Worm (Caenorhabditis elegans) whole organism, L1 larva: ENCODE measurements around the gene vps-29.
A peak's percentile ranks its signal among the peaks of the same experiment; 100 is the strongest.

Experiments used
- C34B4.2 ChIP-seq: sonication (generic microtip); optimal IDR thresholded peaks from 2 replicates; lab custom pipeline; 2017; ENCODE audit warnings: mild to moderate bottlenecking, missing genetic modification characterization, missing compliant biosample characterization
- aha-1 ChIP-seq: fragments of 150-350 bp; optimal IDR thresholded peaks from 2 replicates; lab custom pipeline; 2014; ENCODE audit warnings: missing biosample characterization, missing genetic modification characterization
- alr-1 ChIP-seq: fragments of 200-800 bp; sonication (Bioruptor generic); optimal IDR thresholded peaks from 2 replicates; lab custom pipeline; 2018; ENCODE audit warnings: borderline replicate concordance, mild to moderate bottlenecking, missing genetic modification characterization, missing compliant biosample characterization
- blmp-1 ChIP-seq: fragments of 150-350 bp; optimal IDR thresholded peaks from 2 replicates; lab custom pipeline; 2014; ENCODE audit warnings: missing biosample characterization, missing genetic modification characterization
- ceh-82 ChIP-seq, 3 experiments: fragments of 150-350 bp in 1 of 3; sonication (generic microtip) in 2 of 3; optimal IDR thresholded peaks; 2 replicates each; lab custom pipeline; 2014 to 2017; ENCODE audit warnings: missing biosample characterization in 3 of 3, missing genetic modification characterization in 3 of 3
- ceh-88 ChIP-seq: fragments of 200-800 bp; sonication (Bioruptor generic); IDR thresholded peaks from 2 replicates; pipeline ENCODE4 v1.3.6; 2022; ENCODE audit warnings: missing genetic modification characterization, missing compliant biosample characterization
- ceh-90 ChIP-seq: sonication (generic microtip); optimal IDR thresholded peaks from 2 replicates; lab custom pipeline; 2016; ENCODE audit warnings: missing genetic modification characterization, missing compliant biosample characterization
- dpl-1 ChIP-seq, 3 experiments: fragments of 150-350 bp in 2 of 3; sonication (generic microtip) in 1 of 3; optimal IDR thresholded peaks; 2 replicates each; lab custom pipeline; 2014 to 2017; ENCODE audit warnings: missing biosample characterization in 3 of 3, missing genetic modification characterization in 3 of 3, missing genetic modification reagents in 3 of 3
- dsc-1 ChIP-seq: sonication (generic microtip); optimal IDR thresholded peaks from 2 replicates; lab custom pipeline; 2016; ENCODE audit warnings: mild to moderate bottlenecking, missing genetic modification characterization, missing compliant biosample characterization
- efl-1 ChIP-seq, 4 experiments: fragments of 150-350 bp; optimal IDR thresholded peaks in 3 of 4; peaks in 1 of 4; 1 replicate in 1 of 4; 2 replicates in 3 of 4; lab custom pipeline; 2014; ENCODE audit warnings: missing biosample characterization in 2 of 4, missing genetic modification characterization in 2 of 4, missing genetic modification reagents in 2 of 4
- efl-3 ChIP-seq: fragments of 200-800 bp; sonication (Bioruptor generic); optimal IDR thresholded peaks from 2 replicates; lab custom pipeline; 2018; ENCODE audit warnings: mild to moderate bottlenecking, missing genetic modification characterization, missing compliant biosample characterization
- egl-13 ChIP-seq: sonication (generic microtip); optimal IDR thresholded peaks from 2 replicates; lab custom pipeline; 2016; ENCODE audit warnings: missing genotype, missing genetic modification reagents, missing genetic modification characterization, missing compliant biosample characterization
- egl-27 ChIP-seq, 2 experiments: fragments of 150-350 bp in 1 of 2; sonication (generic microtip); optimal IDR thresholded peaks; 3 replicates each; lab custom pipeline; 2017 to 2018; ENCODE audit warnings: missing biosample characterization in 2 of 2, missing genetic modification characterization in 2 of 2, missing genetic modification reagents in 2 of 2
- elt-2 ChIP-seq: sonication (generic microtip); optimal IDR thresholded peaks from 2 replicates; lab custom pipeline; 2016; ENCODE audit warnings: missing genetic modification characterization, mild to moderate bottlenecking, inconsistent platforms, missing compliant biosample characterization, missing genetic modification reagents
- ets-5 ChIP-seq: fragments of 200-800 bp; sonication (Bioruptor generic); IDR thresholded peaks from 2 replicates; pipeline ENCODE4 v1.3.6; 2022; ENCODE audit warnings: missing genetic modification characterization, missing compliant biosample characterization
- fkh-8 ChIP-seq: sonication (generic microtip); optimal IDR thresholded peaks from 2 replicates; lab custom pipeline; 2016; ENCODE audit warnings: mild to moderate bottlenecking, missing genetic modification characterization, missing compliant biosample characterization
- fos-1 ChIP-seq: fragments of 150-350 bp; optimal IDR thresholded peaks from 2 replicates; lab custom pipeline; 2014; ENCODE audit warnings: missing biosample characterization, missing genetic modification characterization
- hlh-4 ChIP-seq: sonication (generic microtip); optimal IDR thresholded peaks from 2 replicates; lab custom pipeline; 2016; ENCODE audit warnings: mild to moderate bottlenecking, missing genetic modification characterization, missing compliant biosample characterization
- hpl-2 ChIP-seq: fragments of 150-350 bp; optimal IDR thresholded peaks from 2 replicates; lab custom pipeline; 2014; ENCODE audit warnings: missing biosample characterization, missing genetic modification reagents, missing genetic modification characterization
- isw-1 ChIP-seq: fragments of 200-800 bp; sonication (Bioruptor generic); IDR thresholded peaks from 2 replicates; pipeline ENCODE4 v1.3.6; 2022; ENCODE audit warnings: missing genetic modification characterization, missing compliant biosample characterization
- lin-14 ChIP-seq: fragments of 200-800 bp; sonication (Bioruptor generic); optimal IDR thresholded peaks from 2 replicates; lab custom pipeline; 2018; ENCODE audit warnings: mild to moderate bottlenecking, missing genetic modification characterization, moderate library complexity, missing compliant biosample characterization
- lin-15B ChIP-seq: fragments of 150-350 bp; sonication (generic microtip); optimal IDR thresholded peaks from 3 replicates; lab custom pipeline; 2014; ENCODE audit warnings: missing biosample characterization, missing genetic modification characterization
- lin-39 ChIP-seq: fragments of 150-350 bp; optimal IDR thresholded peaks from 2 replicates; lab custom pipeline; 2014; ENCODE audit warnings: missing biosample characterization, missing genetic modification reagents, missing genetic modification characterization
- lir-3 ChIP-seq: sonication (generic microtip); optimal IDR thresholded peaks from 2 replicates; lab custom pipeline; 2016; ENCODE audit warnings: mild to moderate bottlenecking, missing genetic modification characterization, moderate library complexity, missing compliant biosample characterization; ENCODE audit not compliant: poor library complexity
- lsy-2 ChIP-seq, 2 experiments: fragments of 150-350 bp; optimal IDR thresholded peaks; 2 replicates each; lab custom pipeline; 2014; ENCODE audit warnings: missing biosample characterization in 2 of 2, missing genetic modification characterization in 2 of 2
- mab-9 ChIP-seq: fragments of 200-800 bp; sonication (Bioruptor generic); IDR thresholded peaks from 2 replicates; pipeline ENCODE4 v1.3.6; 2022; ENCODE audit warnings: missing genetic modification reagents, missing genetic modification characterization, missing compliant biosample characterization
- mdl-1 ChIP-seq, 2 experiments: fragments of 150-350 bp; optimal IDR thresholded peaks; 2 replicates each; lab custom pipeline; 2014 to 2017; ENCODE audit warnings: missing biosample characterization in 2 of 2, missing genetic modification characterization in 2 of 2, inconsistent platforms in 1 of 2
- mef-2 ChIP-seq: fragments of 150-350 bp; optimal IDR thresholded peaks from 2 replicates; lab custom pipeline; 2014; ENCODE audit warnings: missing biosample characterization, missing genetic modification characterization
- mep-1 ChIP-seq: fragments of 150-350 bp; optimal IDR thresholded peaks from 2 replicates; lab custom pipeline; 2014; ENCODE audit warnings: missing biosample characterization, missing genetic modification characterization
- nhr-11 ChIP-seq: fragments of 150-350 bp; optimal IDR thresholded peaks from 2 replicates; lab custom pipeline; 2014; ENCODE audit warnings: missing biosample characterization, missing genetic modification characterization
- nhr-12 ChIP-seq: sonication (generic microtip); optimal IDR thresholded peaks from 2 replicates; lab custom pipeline; 2017; ENCODE audit warnings: missing biosample characterization, missing genetic modification characterization
- nhr-237 ChIP-seq: fragments of 150-350 bp; optimal IDR thresholded peaks from 2 replicates; lab custom pipeline; 2014; ENCODE audit warnings: missing biosample characterization, missing genetic modification characterization
- nhr-47 ChIP-seq: sonication (generic microtip); optimal IDR thresholded peaks from 2 replicates; lab custom pipeline; 2016; ENCODE audit warnings: mild to moderate bottlenecking, missing genetic modification characterization, moderate library complexity, missing compliant biosample characterization
- nhr-84 ChIP-seq: sonication (generic microtip); optimal IDR thresholded peaks from 2 replicates; lab custom pipeline; 2017; ENCODE audit warnings: missing biosample characterization, missing genetic modification characterization
- nhr-90 ChIP-seq: sonication (generic microtip); optimal IDR thresholded peaks from 2 replicates; lab custom pipeline; 2016; ENCODE audit warnings: mild to moderate bottlenecking, missing genetic modification characterization, missing compliant biosample characterization; ENCODE audit not compliant: poor library complexity
- pqm-1 ChIP-seq: sonication (generic microtip); optimal IDR thresholded peaks from 3 replicates; lab custom pipeline; 2017; ENCODE audit warnings: missing biosample characterization, missing genetic modification characterization
- snpc-4 ChIP-seq: fragments of 150-350 bp; optimal IDR thresholded peaks from 2 replicates; lab custom pipeline; 2014; ENCODE audit warnings: missing biosample characterization, missing genetic modification characterization
- snu-23 ChIP-seq: sonication (generic microtip); optimal IDR thresholded peaks from 2 replicates; lab custom pipeline; 2016; ENCODE audit warnings: missing genetic modification characterization, missing compliant biosample characterization
- sptf-1 ChIP-seq: fragments of 150-350 bp; optimal IDR thresholded peaks from 2 replicates; lab custom pipeline; 2014; ENCODE audit warnings: missing biosample characterization, missing genetic modification characterization
- swsn-7 ChIP-seq: sonication (generic microtip); optimal IDR thresholded peaks from 2 replicates; lab custom pipeline; 2016; ENCODE audit warnings: missing genetic modification characterization, missing compliant biosample characterization
- tbx-2 ChIP-seq: sonication (generic microtip); optimal IDR thresholded peaks from 2 replicates; lab custom pipeline; 2016; ENCODE audit warnings: missing genetic modification characterization, missing compliant biosample characterization
- unc-130 ChIP-seq: fragments of 150-350 bp; optimal IDR thresholded peaks from 2 replicates; lab custom pipeline; 2017; ENCODE audit warnings: missing biosample characterization, missing genetic modification characterization, inconsistent platforms
- unc-86 ChIP-seq: sonication (generic microtip); optimal IDR thresholded peaks from 2 replicates; lab custom pipeline; 2016; ENCODE audit warnings: missing genetic modification characterization, missing compliant biosample characterization
- unc-98 ChIP-seq: fragments of 200-800 bp; sonication (Bioruptor generic); IDR thresholded peaks from 2 replicates; pipeline ENCODE4 v1.3.6; 2022; ENCODE audit warnings: missing genetic modification characterization, missing compliant biosample characterization
- zag-1 ChIP-seq: fragments of 150-350 bp; optimal IDR thresholded peaks from 2 replicates; lab custom pipeline; 2014; ENCODE audit warnings: missing biosample characterization, missing genetic modification characterization
- zip-4 ChIP-seq: fragments of 200-800 bp; sonication (Bioruptor generic); optimal IDR thresholded peaks from 2 replicates; lab custom pipeline; 2018; ENCODE audit warnings: mild to moderate bottlenecking, missing genetic modification characterization, moderate library complexity, missing compliant biosample characterization
- ztf-11 ChIP-seq, 2 experiments: sonication (generic microtip); optimal IDR thresholded peaks; 2 replicates each; lab custom pipeline; 2016 to 2017; ENCODE audit warnings: missing genetic modification characterization in 2 of 2, missing biosample characterization in 1 of 2, missing compliant biosample characterization in 1 of 2

The vps-29 gene

DNA sequence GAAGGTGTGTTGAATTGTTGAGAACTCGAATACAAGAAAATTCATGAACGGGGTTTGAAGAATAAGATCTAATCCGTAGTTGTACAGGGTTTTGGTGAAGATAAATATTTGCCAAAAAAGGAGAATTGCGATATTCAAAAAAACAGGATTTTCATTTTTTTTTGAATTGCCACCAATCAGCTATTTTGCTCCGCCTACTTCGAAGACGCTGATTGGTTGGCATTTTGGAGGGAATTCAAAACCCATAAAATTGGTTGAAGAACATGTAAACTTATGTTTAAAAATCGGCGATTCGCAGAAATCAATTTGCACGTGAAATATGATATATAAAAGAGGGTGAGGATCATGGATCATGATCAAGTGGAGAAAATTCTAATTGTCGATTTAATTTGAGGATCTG is 36.8 kb downstream of the vps-29 start:
- TF ChIP-seq ztf-11 (tag; optimal IDR thresholded peaks at IDR 0.05; lab: Kevin White, UChicago) (no peak), efl-1 (optimal IDR thresholded peaks at IDR 0.05; lab: Kevin White, UChicago) (no peak), efl-1 (GFP tag; optimal IDR thresholded peaks at IDR 0.05 in 1 of 2; lab: Kevin White, UChicago) (peak in 1 of 2 experiments; percentile 4), dpl-1 (GFP tag; optimal IDR thresholded peaks at IDR 0.05; lab: Kevin White, UChicago) (peak in 1 of 3 experiments; percentile 8), lir-3 (tag; lab: Kevin White, UChicago) (no peak)

DNA sequence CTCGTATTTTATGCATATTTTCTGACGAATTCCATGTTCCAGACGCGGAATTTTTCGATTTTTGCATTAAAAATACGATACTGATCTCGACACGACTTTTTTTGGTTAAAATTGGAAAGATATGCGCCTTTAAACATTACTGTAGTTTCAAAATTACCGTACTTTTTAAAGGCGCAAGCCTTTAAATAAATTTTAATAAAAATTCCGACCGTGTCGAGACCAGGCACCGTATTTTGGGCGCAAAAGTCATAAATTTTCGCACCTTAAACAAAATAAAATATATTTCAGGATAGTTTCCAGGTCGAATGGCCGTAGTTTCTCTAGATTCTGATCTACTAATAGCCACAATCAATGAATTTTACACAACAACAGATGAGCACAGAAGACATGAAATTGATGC is 43.6 kb downstream of the vps-29 start, which contains the start of gene T16G12.6:
Gene T16G12.6 (plus strand): TSS at position 301 of the 400 bp plus-strand sequence.
- TF ChIP-seq lin-39 (tag; lab: Kevin White, UChicago) (no peak), hpl-2 (GFP tag; lab: Kevin White, UChicago) (no peak), swsn-7 (tag; lab: Kevin White, UChicago) (no peak), blmp-1 (no peak), zag-1 (tag; lab: Kevin White, UChicago) (no peak), lsy-2 (tag; optimal IDR thresholded peaks at IDR 0.05; lab: Kevin White, UChicago) (no peak)

DNA sequence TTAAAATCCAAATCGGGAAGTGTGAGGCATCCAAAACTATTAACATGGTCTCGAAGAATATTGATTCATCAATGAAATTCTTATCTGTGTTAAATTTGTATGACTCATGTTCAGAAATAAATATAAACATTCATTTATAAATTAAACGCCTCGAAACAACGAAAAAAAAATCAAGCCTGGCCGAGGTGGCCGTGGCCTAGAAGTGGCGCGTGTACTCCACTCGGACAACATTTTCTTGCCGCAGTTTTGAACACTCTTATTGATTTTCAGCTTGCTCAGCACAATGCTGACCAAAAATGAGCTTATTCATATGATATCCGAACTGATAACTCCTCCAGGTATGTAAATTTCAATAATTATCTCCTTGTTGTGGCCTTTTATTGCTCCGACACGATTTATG is 48.7 kb downstream of the vps-29 start, which contains the start of gene ekl-6:
Gene ekl-6 (plus strand): TSS at position 265 of the 400 bp plus-strand sequence.
- TF ChIP-seq ceh-90 (tag; lab: Kevin White, UChicago) = peak; percentile 90
- no peak for TF ChIP-seq aha-1
- no peak for TF ChIP-seq lin-14
- TF ChIP-seq mep-1 (tag; lab: Kevin White, UChicago) = peak; percentile 47
- no peak for TF ChIP-seq snu-23 (GFP tag; lab: Kevin White, UChicago)
- peak; percentile 60 for TF ChIP-seq unc-86
- TF ChIP-seq dsc-1 (tag; lab: Kevin White, UChicago) = peak; percentile 79
- TF ChIP-seq lin-39 (tag; lab: Kevin White, UChicago) = no peak
- TF ChIP-seq efl-3 = no peak
- no peak for TF ChIP-seq hpl-2 (GFP tag; lab: Kevin White, UChicago)
- no peak for TF ChIP-seq lin-15B (tag; lab: Kevin White, UChicago)
- no peak for TF ChIP-seq C34B4.2 (tag; lab: Kevin White, UChicago)
- no peak for TF ChIP-seq nhr-12
- TF ChIP-seq lir-3 (tag; lab: Kevin White, UChicago) = peak; percentile 92
- no peak for TF ChIP-seq fos-1 (tag; lab: Kevin White, UChicago)
- TF ChIP-seq fkh-8 = peak; percentile 40
- no peak for TF ChIP-seq hlh-4 (tag; lab: Kevin White, UChicago)
- TF ChIP-seq ceh-82 (tag; optimal IDR thresholded peaks at IDR 0.05; lab: Kevin White, UChicago) = peak in 2 of 3 experiments; percentile 26 to 39
- TF ChIP-seq mab-9 (GFP tag; lab: Robert Waterston, UW) = no peak
- peak; percentile 73 for TF ChIP-seq egl-13 (tag; lab: Kevin White, UChicago)
- TF ChIP-seq isw-1 (GFP tag; lab: Robert Waterston, UW) = peak; percentile 23
- peak; percentile 87 for TF ChIP-seq nhr-90 (tag; lab: Kevin White, UChicago)
- peak; percentile 69 for TF ChIP-seq swsn-7 (tag; lab: Kevin White, UChicago)
- TF ChIP-seq snpc-4 (tag; lab: Kevin White, UChicago) = peak; percentile 32
- no peak for TF ChIP-seq pqm-1 (tag; lab: Kevin White, UChicago)
- TF ChIP-seq nhr-84 = no peak
- TF ChIP-seq unc-130 (tag; lab: Kevin White, UChicago) = no peak
- peak; percentile 37 for TF ChIP-seq elt-2 (tag; lab: Kevin White, UChicago)
- no peak for TF ChIP-seq nhr-237 (tag; lab: Kevin White, UChicago)
- no peak for TF ChIP-seq egl-27 (tag; optimal IDR thresholded peaks at IDR 0.05; lab: Kevin White, UChicago)
- TF ChIP-seq sptf-1 (tag; lab: Kevin White, UChicago) = no peak
- no peak for TF ChIP-seq ceh-88 (GFP tag; lab: Robert Waterston, UW)
- no peak for TF ChIP-seq zip-4 (GFP tag; lab: Kevin White, UChicago)
- no peak for TF ChIP-seq alr-1 (tag; lab: Kevin White, UChicago)
- TF ChIP-seq nhr-47 (tag; lab: Kevin White, UChicago) = peak; percentile 80
- TF ChIP-seq blmp-1 = no peak
- no peak for TF ChIP-seq mef-2 (tag; lab: Kevin White, UChicago)
- no peak for TF ChIP-seq nhr-11 (tag; lab: Kevin White, UChicago)
- peak; percentile 54; the same call in 1 of the 2 replicates for TF ChIP-seq unc-98
- TF ChIP-seq lsy-2 (tag; optimal IDR thresholded peaks at IDR 0.05; lab: Kevin White, UChicago) = peak in 1 of 2 experiments; percentile 71
- TF ChIP-seq ets-5 (GFP tag; lab: Robert Waterston, UW) = no peak
- TF ChIP-seq tbx-2 (tag; lab: Kevin White, UChicago) = peak; percentile 80
- no peak for TF ChIP-seq mdl-1 (tag; optimal IDR thresholded peaks at IDR 0.05; lab: Kevin White, UChicago)
